Fruit fly (Drosophila melanogaster) whole organism, embryonic: ENCODE measurements around the gene CG4733.

Source experiments
- ATbp ChIP-seq: fragments of 200-800 bp; sonication (Bioruptor generic); optimal IDR thresholded peaks from 2 replicates; lab custom pipeline; 2017; ENCODE audit warnings: missing biosample characterization, mild to moderate bottlenecking, missing genetic modification characterization, missing genetic modification reagents
- Awh ChIP-seq: fragments of 200-800 bp; sonication (Bioruptor generic); IDR thresholded peaks from 2 replicates; pipeline ENCODE4, ENCODE4 v1.3.6; 2022; ENCODE audit warnings: missing biosample characterization, missing genetic modification characterization
- B-H2 ChIP-seq: fragments of 200-800 bp; sonication (Bioruptor generic); optimal IDR thresholded peaks from 2 replicates; lab custom pipeline; 2018; ENCODE audit warnings: missing biosample characterization, mild to moderate bottlenecking, missing genetic modification characterization
- BtbVII ChIP-seq: fragments of 200-800 bp; sonication (Bioruptor generic); optimal IDR thresholded peaks from 3 replicates; lab custom pipeline; 2017; ENCODE audit warnings: missing biosample characterization, mild to moderate bottlenecking, missing genetic modification characterization
- CG10147 ChIP-seq: fragments of 200-800 bp; sonication (Bioruptor generic); optimal IDR thresholded peaks from 2 replicates; lab custom pipeline; 2019; ENCODE audit warnings: missing biosample characterization, mild to moderate bottlenecking, missing genetic modification characterization, moderate library complexity
- CG10366 ChIP-seq: fragments of 200-800 bp; sonication (Bioruptor generic); IDR thresholded peaks from 2 replicates; pipeline ENCODE4 v1.3.6; 2022; ENCODE audit warnings: missing biosample characterization, missing genetic modification characterization
- CG10543 ChIP-seq: fragments of 200-800 bp; sonication (Bioruptor generic); optimal IDR thresholded peaks from 3 replicates; lab custom pipeline; 2017; ENCODE audit warnings: missing biosample characterization, mild to moderate bottlenecking, missing genetic modification characterization, moderate library complexity
- CG11093 ChIP-seq: fragments of 200-800 bp; sonication (Bioruptor generic); IDR thresholded peaks from 3 replicates; pipeline ENCODE4 v1.3.6; 2022; ENCODE audit warnings: missing biosample characterization, missing genetic modification characterization
- CG13424 ChIP-seq: fragments of 200-800 bp; sonication (Bioruptor generic); optimal IDR thresholded peaks from 2 replicates; lab custom pipeline; 2019; ENCODE audit warnings: missing biosample characterization, mild to moderate bottlenecking, missing genetic modification characterization, moderate library complexity
- CG14050 ChIP-seq: fragments of 200-800 bp; sonication (Bioruptor generic); IDR thresholded peaks from 3 replicates; pipeline ENCODE4 v1.3.6; 2022; ENCODE audit warnings: missing biosample characterization, missing genetic modification characterization
- CG15514 ChIP-seq: fragments of 200-800 bp; sonication (Bioruptor generic); optimal IDR thresholded peaks from 3 replicates; lab custom pipeline; 2017; ENCODE audit warnings: missing biosample characterization, missing genetic modification characterization, mild to moderate bottlenecking, moderate library complexity, missing genetic modification reagents
- CG17328 ChIP-seq: fragments of 200-800 bp; sonication (Bioruptor generic); IDR thresholded peaks from 2 replicates; pipeline ENCODE4 v1.3.6; 2022; ENCODE audit warnings: missing biosample characterization, missing genetic modification characterization
- CG30403 ChIP-seq: fragments of 200-800 bp; sonication (Bioruptor generic); optimal IDR thresholded peaks from 3 replicates; lab custom pipeline; 2016; ENCODE audit warnings: missing biosample characterization, missing genetic modification characterization
- CG31441 ChIP-seq: fragments of 200-800 bp; sonication (Bioruptor generic); IDR thresholded peaks from 2 replicates; pipeline ENCODE4 v1.3.6; 2022; ENCODE audit warnings: missing biosample characterization, missing genetic modification characterization
- CG3847 ChIP-seq: fragments of 200-800 bp; sonication (Bioruptor generic); IDR thresholded peaks from 2 replicates; pipeline ENCODE4 v1.3.6; 2022; ENCODE audit warnings: missing biosample characterization, missing genetic modification characterization
- CG4707 ChIP-seq: fragments of 200-800 bp; sonication (Bioruptor generic); optimal IDR thresholded peaks from 2 replicates; lab custom pipeline; 2018; ENCODE audit warnings: missing biosample characterization, mild to moderate bottlenecking, missing genetic modification characterization, moderate library complexity
- CG4854 ChIP-seq: fragments of 200-800 bp; sonication (Bioruptor generic); optimal IDR thresholded peaks from 2 replicates; lab custom pipeline; 2016; ENCODE audit warnings: missing biosample characterization, missing genetic modification characterization, inconsistent platforms
- CG9727 ChIP-seq: fragments of 200-800 bp; sonication (Bioruptor generic); optimal IDR thresholded peaks from 3 replicates; lab custom pipeline; 2017; ENCODE audit warnings: missing biosample characterization, mild to moderate bottlenecking, missing genetic modification characterization
- CkIIα-i1 ChIP-seq: fragments of 200-800 bp; sonication (Bioruptor generic); IDR thresholded peaks from 2 replicates; pipeline ENCODE4 v1.3.6; 2022; ENCODE audit warnings: missing biosample characterization, missing genetic modification characterization
- Drgx ChIP-seq: fragments of 200-800 bp; sonication (Bioruptor generic); IDR thresholded peaks from 2 replicates; pipeline ENCODE4 v1.3.6; 2022; ENCODE audit warnings: missing biosample characterization, missing genetic modification characterization
- Ets97D ChIP-seq: fragments of 200-800 bp; sonication (Bioruptor generic); optimal IDR thresholded peaks from 3 replicates; lab custom pipeline; 2016; ENCODE audit warnings: missing biosample characterization, missing genetic modification characterization
- Hand ChIP-seq: fragments of 200-800 bp; sonication (Bioruptor generic); optimal IDR thresholded peaks from 2 replicates; lab custom pipeline; 2017; ENCODE audit warnings: mild to moderate bottlenecking, missing biosample characterization, missing genetic modification reagents, missing genetic modification characterization
- Lhr ChIP-seq: fragments of 200-800 bp; sonication (Bioruptor generic); optimal IDR thresholded peaks from 3 replicates; lab custom pipeline; 2017; ENCODE audit warnings: mild to moderate bottlenecking, missing biosample characterization, missing genetic modification reagents, missing genetic modification characterization
- Meics ChIP-seq: fragments of 200-800 bp; sonication (Bioruptor generic); optimal IDR thresholded peaks from 2 replicates; lab custom pipeline; 2017; ENCODE audit warnings: missing biosample characterization, mild to moderate bottlenecking, missing genetic modification characterization
- Opbp ChIP-seq: fragments of 200-800 bp; sonication (Bioruptor generic); IDR thresholded peaks from 3 replicates; pipeline ENCODE4 v1.3.6; 2022; ENCODE audit warnings: missing biosample characterization, missing genetic modification characterization; ENCODE audit not compliant: partially characterized antibody
- Spps ChIP-seq: fragments of 200-800 bp; sonication (Bioruptor generic); optimal IDR thresholded peaks from 2 replicates; lab custom pipeline; 2018; ENCODE audit warnings: missing biosample characterization, mild to moderate bottlenecking, missing genetic modification characterization
- Sry-β ChIP-seq: fragments of 200-800 bp; sonication (Bioruptor generic); optimal IDR thresholded peaks from 2 replicates; lab custom pipeline; 2018; ENCODE audit warnings: missing biosample characterization, mild to moderate bottlenecking, missing genetic modification characterization, moderate library complexity
- cato ChIP-seq: fragments of 200-800 bp; sonication (Bioruptor generic); optimal IDR thresholded peaks from 2 replicates; lab custom pipeline; 2016; ENCODE audit warnings: missing biosample characterization, missing genetic modification characterization, borderline replicate concordance
- chinmo ChIP-seq: fragments of 200-800 bp; sonication (Bioruptor generic); IDR thresholded peaks from 4 replicates; pipeline ENCODE4 v1.3.6; 2022; ENCODE audit warnings: missing biosample characterization, missing genetic modification characterization; ENCODE audit not compliant: partially characterized antibody
- ci ChIP-seq: fragments of 200-800 bp; sonication (Bioruptor generic); IDR thresholded peaks from 3 replicates; pipeline ENCODE4 v1.3.6; 2022; ENCODE audit warnings: missing biosample characterization, missing genetic modification characterization
- corto ChIP-seq: fragments of 200-800 bp; sonication (Bioruptor generic); optimal IDR thresholded peaks from 2 replicates; lab custom pipeline; 2016; ENCODE audit warnings: missing biosample characterization, mild to moderate bottlenecking, missing genetic modification characterization, moderate library complexity
- danr ChIP-seq: fragments of 200-800 bp; sonication (Bioruptor generic); IDR thresholded peaks from 2 replicates; pipeline ENCODE4 v1.3.6; 2022; ENCODE audit warnings: missing biosample characterization, missing genetic modification characterization
- emc ChIP-seq: fragments of 200-800 bp; sonication (Bioruptor generic); optimal IDR thresholded peaks from 2 replicates; lab custom pipeline; 2016; ENCODE audit warnings: missing biosample characterization, missing genetic modification characterization
- fd3F ChIP-seq: fragments of 200-800 bp; sonication (Bioruptor generic); optimal IDR thresholded peaks from 2 replicates; lab custom pipeline; 2018; ENCODE audit warnings: missing biosample characterization, mild to moderate bottlenecking, missing genetic modification characterization, moderate library complexity
- fu2 ChIP-seq: fragments of 200-800 bp; sonication (Bioruptor generic); optimal IDR thresholded peaks from 2 replicates; lab custom pipeline; 2016; ENCODE audit warnings: missing biosample characterization, missing genetic modification characterization
- gfzf ChIP-seq: fragments of 200-800 bp; sonication (Bioruptor generic); optimal IDR thresholded peaks from 2 replicates; lab custom pipeline; 2016; ENCODE audit warnings: missing biosample characterization, mild to moderate bottlenecking, missing genetic modification characterization, moderate library complexity
- grau ChIP-seq: fragments of 200-800 bp; optimal IDR thresholded peaks from 3 replicates; lab custom pipeline; 2019; ENCODE audit warnings: missing biosample characterization, mild to moderate bottlenecking, missing genetic modification characterization, moderate library complexity
- gro ChIP-seq: fragments of 200-800 bp; sonication (Bioruptor generic); optimal IDR thresholded peaks from 2 replicates; lab custom pipeline; 2016; ENCODE audit warnings: missing biosample characterization, missing genetic modification characterization
- her ChIP-seq: fragments of 200-800 bp; sonication (Bioruptor generic); optimal IDR thresholded peaks from 2 replicates; lab custom pipeline; 2016; ENCODE audit warnings: missing biosample characterization, missing genetic modification characterization
- ind ChIP-seq: fragments of 200-800 bp; sonication (Bioruptor generic); optimal IDR thresholded peaks from 3 replicates; lab custom pipeline; 2016; ENCODE audit warnings: missing biosample characterization, missing genetic modification characterization
- lab ChIP-seq: fragments of 200-800 bp; sonication (Bioruptor generic); optimal IDR thresholded peaks from 3 replicates; lab custom pipeline; 2017; ENCODE audit warnings: missing biosample characterization, missing genetic modification characterization, mild to moderate bottlenecking, moderate library complexity, missing genetic modification reagents
- lilli ChIP-seq: fragments of 200-800 bp; sonication (Bioruptor generic); optimal IDR thresholded peaks from 3 replicates; lab custom pipeline; 2016; ENCODE audit warnings: missing biosample characterization, missing genetic modification characterization
- nerfin-1 ChIP-seq: fragments of 200-800 bp; sonication (Bioruptor generic); optimal IDR thresholded peaks from 3 replicates; lab custom pipeline; 2019; ENCODE audit warnings: missing biosample characterization, mild to moderate bottlenecking, missing genetic modification characterization, moderate library complexity
- pum ChIP-seq: fragments of 200-800 bp; sonication (Bioruptor generic); optimal IDR thresholded peaks from 2 replicates; lab custom pipeline; 2016; ENCODE audit warnings: missing biosample characterization, missing genetic modification characterization
- salm ChIP-seq: fragments of 200-800 bp; sonication (Bioruptor generic); optimal IDR thresholded peaks from 2 replicates; lab custom pipeline; 2018; ENCODE audit warnings: missing biosample characterization, mild to moderate bottlenecking, missing genetic modification characterization
- sens ChIP-seq: fragments of 200-800 bp; sonication (Bioruptor generic); peaks from one replicate; lab custom pipeline; 2016; ENCODE audit warnings: missing biosample characterization, missing genetic modification characterization
- seq ChIP-seq: fragments of 200-800 bp; sonication (Bioruptor generic); IDR thresholded peaks from 2 replicates; pipeline ENCODE4 v1.3.6; 2022; ENCODE audit warnings: missing biosample characterization, missing genetic modification characterization
- sna ChIP-seq: fragments of 200-800 bp; sonication (Bioruptor generic); IDR thresholded peaks from 2 replicates; pipeline ENCODE4 v1.3.6; 2022; ENCODE audit warnings: missing biosample characterization, missing genetic modification characterization; ENCODE audit not compliant: partially characterized antibody
- sr ChIP-seq: fragments of 200-800 bp; sonication (Bioruptor generic); IDR thresholded peaks from 3 replicates; pipeline ENCODE4 v1.3.6; 2022; ENCODE audit warnings: missing biosample characterization, missing genetic modification characterization
- vfl ChIP-seq: fragments of 200-800 bp; sonication (Bioruptor generic); optimal IDR thresholded peaks from 2 replicates; lab custom pipeline; 2016; ENCODE audit warnings: missing biosample characterization, missing genetic modification characterization

The CG4733 gene

DNA sequence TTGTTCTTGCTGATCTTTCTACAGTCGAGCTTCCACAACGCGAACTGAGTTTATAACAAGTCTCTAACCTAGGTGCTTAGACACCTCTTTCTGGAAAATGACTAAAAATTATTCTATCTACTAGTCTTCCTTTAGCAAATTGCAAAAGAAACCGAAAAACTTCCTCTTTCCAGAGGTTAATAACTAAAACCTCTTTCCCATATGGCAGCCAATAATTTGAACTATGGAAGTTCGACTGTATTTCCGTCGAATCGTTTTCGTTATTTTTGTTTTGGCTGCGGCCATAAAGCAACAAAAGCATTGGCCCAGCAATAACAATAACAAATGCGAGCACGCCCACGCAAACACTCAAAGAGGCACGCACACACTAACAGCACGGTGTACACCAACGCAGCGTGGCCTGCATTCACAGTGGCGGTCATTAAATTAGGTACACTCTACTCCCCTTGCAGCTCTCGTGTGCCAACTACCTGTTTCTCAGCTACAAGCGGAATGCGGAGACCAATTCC is 10.0 kb upstream of the CG4733 start (continued):
- TF ChIP-seq CG10366 (GFP tag; lab: Robert Waterston, UW) (peak; percentile 8; the same call in 1 of the 2 replicates), Meics (GFP tag; lab: Kevin White, UChicago) (peak; percentile 67), chinmo (GFP tag; lab: Robert Waterston, UW) (peak; percentile 90), Spps (tag; lab: Kevin White, UChicago) (no peak), danr (GFP tag; lab: Robert Waterston, UW) (no peak), CG10147 (GFP tag; lab: Kevin White, UChicago) (peak; percentile 54), corto (GFP tag; lab: Kevin White, UChicago) (peak; percentile 51), CG30403 (GFP tag; lab: Kevin White, UChicago) (peak; percentile 55), her (GFP tag; lab: Kevin White, UChicago) (peak; percentile 8), CG4854 (GFP tag; lab: Kevin White, UChicago) (peak; percentile 22), CG9727 (GFP tag; lab: Kevin White, UChicago) (peak; percentile 47), CG15514 (GFP tag; lab: Kevin White, UChicago) (peak; percentile 26), salm (peak; percentile 1), Ets97D (GFP tag; lab: Kevin White, UChicago) (peak; percentile 91), pum (GFP tag; lab: Kevin White, UChicago) (peak; percentile 24), fd3F (GFP tag; lab: Kevin White, UChicago) (peak; percentile 46), Lhr (GFP tag; lab: Kevin White, UChicago) (no peak), sna (GFP tag; lab: Robert Waterston, UW) (no peak), gfzf (GFP tag; lab: Kevin White, UChicago) (no peak), CG14050 (GFP tag; lab: Robert Waterston, UW) (peak; percentile 44; the same call in 2 of the 3 replicates), B-H2 (GFP tag; lab: Kevin White, UChicago) (peak; percentile 43), CG3847 (peak; percentile 55), CkIIα-i1 (no peak), vfl (GFP tag; lab: Kevin White, UChicago) (no peak), sens (peak; percentile 79), ci (GFP tag; lab: Robert Waterston, UW) (0 out of 3 replicates have a peak, but pooled peaks have one; percentile 29), Sry-β (GFP tag; lab: Kevin White, UChicago) (no peak), CG13424 (tag; lab: Kevin White, UChicago) (peak; percentile 66), CG17328 (no peak), Awh (0 out of 2 replicates have a peak, but pooled peaks have one; percentile 20), CG11093 (0 out of 3 replicates have a peak, but pooled peaks have one; percentile 29), grau (tag; lab: Kevin White, UChicago) (peak; percentile 96), cato (GFP tag; lab: Kevin White, UChicago) (no peak), Hand (GFP tag; lab: Kevin White, UChicago) (peak; percentile 73), ATbp (peak; percentile 54), Opbp (GFP tag; lab: Robert Waterston, UW) (no peak), BtbVII (peak; percentile 77), gro (peak; percentile 22), CG31441 (GFP tag; lab: Robert Waterston, UW) (peak; percentile 60), sr (peak; percentile 99), nerfin-1 (tag; lab: Kevin White, UChicago) (peak; percentile 70), ind (GFP tag; lab: Kevin White, UChicago) (peak; percentile 41), fu2 (GFP tag; lab: Kevin White, UChicago) (peak; percentile 35), CG10543 (GFP tag; lab: Kevin White, UChicago) (peak; percentile 74), lab (peak; percentile 78), Drgx (GFP tag; lab: Robert Waterston, UW) (peak; percentile 37; the same call in 1 of the 2 replicates), lilli (GFP tag; lab: Kevin White, UChicago) (peak; percentile 66), seq (GFP tag; lab: Robert Waterston, UW) (peak; percentile 55; the same call in 1 of the 2 replicates), emc (no peak), CG4707 (GFP tag; lab: Kevin White, UChicago) (peak; percentile 51)
